Worm (Caenorhabditis elegans): Measurements from ENCODE around the gene cyn-16.

ce11 chrII:12081454-12081853 lies 44.9 kb upstream of the cyn-16 start:
- TF ChIP-seq ztf-4 (tag; optimal IDR thresholded peaks at IDR 0.05) (no peak), skn-1 (tag; optimal IDR thresholded peaks at IDR 0.05) (no peak), nhr-23 (tag; optimal IDR thresholded peaks at IDR 0.05) (peak; percentile 5), ceh-16 (tag; optimal IDR thresholded peaks at IDR 0.05) (no peak), nhr-237 (tag; optimal IDR thresholded peaks at IDR 0.05) (no peak), unc-62 (GFP tag; optimal IDR thresholded peaks at IDR 0.05) (no peak), nhr-76 (tag; optimal IDR thresholded peaks at IDR 0.05) (no peak), aly-2 (tag; optimal IDR thresholded peaks at IDR 0.05) (no peak), ztf-11 (tag; optimal IDR thresholded peaks at IDR 0.05) (no peak), nhr-12 (tag; optimal IDR thresholded peaks at IDR 0.05) (no peak), elt-2 (tag; optimal IDR thresholded peaks at IDR 0.05) (no peak), elt-3 (tag; optimal IDR thresholded peaks at IDR 0.05) (no peak)
